Worm (Caenorhabditis elegans) whole organism, midembryonic: ENCODE results near the gene glct-6.

Experiments used
- klf-2 ChIP-seq: fragments of 200-800 bp; sonication (Bioruptor generic); conservative IDR thresholded peaks from 2 replicates; pipeline ENCODE4 v1.3.6; 2022; ENCODE audit warnings: missing genetic modification reagents, missing genetic modification characterization, missing compliant biosample characterization
- med-1 ChIP-seq: sonication (generic microtip); optimal IDR thresholded peaks from 2 replicates; lab custom pipeline; 2017; ENCODE audit warnings: missing genetic modification characterization, mild to moderate bottlenecking, missing compliant biosample characterization, antibody characterized with exemption, missing genetic modification reagents; ENCODE audit not compliant: insufficient read depth
- ref-1 ChIP-seq: fragments of 200-800 bp; sonication (Bioruptor generic); conservative IDR thresholded peaks from 2 replicates; pipeline ENCODE4 v1.3.6; 2022; ENCODE audit warnings: missing genetic modification reagents, missing genetic modification characterization, missing compliant biosample characterization
- tab-1 ChIP-seq: fragments of 200-800 bp; sonication (Bioruptor generic); IDR thresholded peaks from 2 replicates; pipeline ENCODE4 v1.3.6; 2022; ENCODE audit warnings: missing genetic modification characterization, missing compliant biosample characterization
- ztf-23 ChIP-seq: fragments of 200-800 bp; sonication (Bioruptor generic); IDR thresholded peaks from 2 replicates; pipeline ENCODE4 v1.3.6; 2022; ENCODE audit warnings: missing genetic modification reagents, missing genetic modification characterization, missing compliant biosample characterization
- ztf-29 ChIP-seq: fragments of 200-800 bp; sonication (Bioruptor generic); IDR thresholded peaks from 2 replicates; pipeline ENCODE4 v1.3.6; 2022; ENCODE audit warnings: missing genetic modification reagents, missing genetic modification characterization, missing compliant biosample characterization

- no peak for TF ChIP-seq med-1 (GFP tag; lab: Kevin White, UChicago)
- TF ChIP-seq ztf-23 (GFP tag; lab: Robert Waterston, UW) = no peak
- TF ChIP-seq tab-1 (GFP tag; lab: Robert Waterston, UW) = no peak
- no peak for TF ChIP-seq ref-1 (GFP tag; lab: Robert Waterston, UW)
- no peak for TF ChIP-seq ztf-29
- TF ChIP-seq klf-2 (GFP tag; lab: Robert Waterston, UW) = no peak
Measured at ce11 chrIV:3821554-3821953, 37.5 kb downstream of the glct-6 start.
